Worm (Caenorhabditis elegans) whole organism, midembryonic: ENCODE data around the gene skr-18.

Source experiments
- T22C8.4 ChIP-seq: fragments of 200-800 bp; sonication (Bioruptor generic); IDR thresholded peaks from 2 replicates; pipeline ENCODE4 v1.3.6; 2022; ENCODE audit warnings: missing genetic modification characterization, missing compliant biosample characterization
- flt-1 ChIP-seq: fragments of 200-800 bp; sonication (Bioruptor generic); IDR thresholded peaks from 2 replicates; pipeline ENCODE4 v1.3.6; 2022; ENCODE audit warnings: missing genetic modification characterization, missing compliant biosample characterization
- klf-2 ChIP-seq: fragments of 200-800 bp; sonication (Bioruptor generic); conservative IDR thresholded peaks from 2 replicates; pipeline ENCODE4 v1.3.6; 2022; ENCODE audit warnings: missing genetic modification reagents, missing genetic modification characterization, missing compliant biosample characterization
- med-1 ChIP-seq: sonication (generic microtip); optimal IDR thresholded peaks from 2 replicates; lab custom pipeline; 2017; ENCODE audit warnings: missing genetic modification characterization, mild to moderate bottlenecking, missing compliant biosample characterization, antibody characterized with exemption, missing genetic modification reagents; ENCODE audit not compliant: insufficient read depth
- ref-1 ChIP-seq: fragments of 200-800 bp; sonication (Bioruptor generic); conservative IDR thresholded peaks from 2 replicates; pipeline ENCODE4 v1.3.6; 2022; ENCODE audit warnings: missing genetic modification reagents, missing genetic modification characterization, missing compliant biosample characterization
- tab-1 ChIP-seq: fragments of 200-800 bp; sonication (Bioruptor generic); IDR thresholded peaks from 2 replicates; pipeline ENCODE4 v1.3.6; 2022; ENCODE audit warnings: missing genetic modification characterization, missing compliant biosample characterization
- ztf-23 ChIP-seq: fragments of 200-800 bp; sonication (Bioruptor generic); IDR thresholded peaks from 2 replicates; pipeline ENCODE4 v1.3.6; 2022; ENCODE audit warnings: missing genetic modification reagents, missing genetic modification characterization, missing compliant biosample characterization
- ztf-29 ChIP-seq: fragments of 200-800 bp; sonication (Bioruptor generic); IDR thresholded peaks from 2 replicates; pipeline ENCODE4 v1.3.6; 2022; ENCODE audit warnings: missing genetic modification reagents, missing genetic modification characterization, missing compliant biosample characterization

DNA sequence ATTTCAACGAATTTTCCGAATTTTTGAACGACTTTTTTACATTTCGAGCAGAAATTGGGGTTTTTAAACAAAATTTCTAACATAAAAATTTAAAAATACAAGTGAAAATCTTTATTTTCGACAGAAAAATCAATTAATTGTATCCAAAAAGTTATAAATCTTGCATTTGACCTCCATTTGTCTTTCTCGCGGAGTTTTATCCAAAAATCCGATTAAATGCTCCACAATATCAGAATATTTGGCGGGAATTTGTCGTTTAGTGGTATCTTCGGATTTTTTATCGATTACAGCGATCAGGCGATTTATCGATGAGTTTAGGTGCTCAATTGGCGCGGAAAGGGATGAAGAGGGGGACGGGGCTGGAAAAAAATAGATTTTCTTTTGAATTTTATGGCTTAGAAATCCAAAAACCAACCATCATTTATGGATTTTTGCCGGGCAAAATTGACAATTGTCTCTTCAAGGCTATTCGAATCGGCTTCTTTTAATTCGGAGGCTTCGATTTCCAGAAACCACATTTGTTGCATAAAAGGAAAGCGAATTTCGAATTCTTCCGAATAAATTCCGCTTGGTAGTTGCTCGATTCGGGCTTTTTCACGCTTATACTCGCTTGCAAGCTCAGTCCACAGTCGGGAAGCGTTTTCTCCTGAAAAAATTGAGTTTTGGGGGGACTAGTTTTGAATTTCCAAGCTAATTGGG lies 35.2 kb upstream of the skr-18 start:
- TF ChIP-seq ref-1 (GFP tag; lab: Robert Waterston, UW), result no peak
- TF ChIP-seq flt-1 (GFP tag; lab: Robert Waterston, UW), result no peak
- no peak for TF ChIP-seq tab-1
- no peak for TF ChIP-seq klf-2 (GFP tag; lab: Robert Waterston, UW)
- no peak for TF ChIP-seq T22C8.4 (GFP tag; lab: Robert Waterston, UW)
- TF ChIP-seq ztf-29, result no peak
- TF ChIP-seq med-1, result no peak
- no peak for TF ChIP-seq ztf-23 (GFP tag; lab: Robert Waterston, UW)
